Fruit fly (Drosophila melanogaster) whole organism: ENCODE results near the gene Eig71Eh.

Experiments
- CG8478 ChIP-seq: fragments of >200 bp; optimal IDR thresholded peaks from 2 replicates; lab custom pipeline; 2018; ENCODE audit warnings: inconsistent platforms
- Dll ChIP-seq: fragments of >200 bp; optimal IDR thresholded peaks from 2 replicates; lab custom pipeline; 2017
- EcR ChIP-seq, 2 experiments: fragments of >200 bp; optimal IDR thresholded peaks; 2 replicates each; lab custom pipeline; 2017; ENCODE audit warnings: missing biosample characterization in 2 of 2, missing genetic modification characterization in 2 of 2, missing genetic modification reagents in 2 of 2
- pan ChIP-seq: fragments of >200 bp; optimal IDR thresholded peaks from 2 replicates; lab custom pipeline; 2017
- psq ChIP-seq: fragments of >200 bp; optimal IDR thresholded peaks from 2 replicates; lab custom pipeline; 2017
- usp ChIP-seq: fragments of >200 bp; optimal IDR thresholded peaks from 2 replicates; lab custom pipeline; 2017; ENCODE audit warnings: missing biosample characterization, missing genetic modification characterization, mixed read lengths

Eig71Eh gene

dm6 chr3L:15694406-15694805, 35.2 kb upstream of the Eig71Eh start:
- TF ChIP-seq pan (lab: Kevin White, UChicago) (no peak), psq (lab: Kevin White, UChicago) (no peak), usp (GFP tag; lab: Kevin White, UChicago) (no peak), CG8478 (lab: Kevin White, UChicago) (no peak), EcR (GFP tag; optimal IDR thresholded peaks at IDR 0.05; lab: Kevin White, UChicago) (no peak), Dll (lab: Kevin White, UChicago) (no peak)

dm6 chr3L:15692794-15693532, 33.7 kb upstream of the Eig71Eh start:
- TF ChIP-seq psq (lab: Kevin White, UChicago) (no peak), usp (GFP tag; lab: Kevin White, UChicago) (no peak), EcR (GFP tag; optimal IDR thresholded peaks at IDR 0.05; lab: Kevin White, UChicago) (no peak), Dll (lab: Kevin White, UChicago) (no peak), CG8478 (lab: Kevin White, UChicago) (no peak), pan (lab: Kevin White, UChicago) (no peak)

DNA sequence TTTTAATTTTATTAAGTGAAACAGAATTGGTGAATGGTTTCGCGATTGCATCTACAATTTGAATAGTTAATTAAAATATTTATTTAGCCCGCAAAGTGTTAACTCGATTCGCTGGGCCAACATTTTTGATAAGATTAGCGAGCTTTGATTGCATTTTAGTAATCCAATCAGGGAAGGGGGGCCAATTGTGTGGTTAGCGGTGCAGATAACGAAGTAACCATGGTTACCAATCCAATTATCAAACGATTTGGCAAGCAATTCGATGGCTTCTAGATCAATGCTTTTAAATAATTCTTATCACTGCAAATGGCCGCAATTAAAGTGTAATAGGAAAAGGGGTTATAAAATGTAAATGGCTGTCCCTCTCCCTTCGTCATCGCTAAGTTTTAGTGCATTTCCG, 33.1 kb upstream of the Eig71Eh start:
- no peak for TF ChIP-seq psq (lab: Kevin White, UChicago)
- no peak for TF ChIP-seq EcR (GFP tag; optimal IDR thresholded peaks at IDR 0.05; lab: Kevin White, UChicago)
- no peak for TF ChIP-seq usp (GFP tag; lab: Kevin White, UChicago)
- TF ChIP-seq pan (lab: Kevin White, UChicago), result no peak
- TF ChIP-seq Dll (lab: Kevin White, UChicago), result no peak
- no peak for TF ChIP-seq CG8478 (lab: Kevin White, UChicago)

- no peak for TF ChIP-seq usp (GFP tag; lab: Kevin White, UChicago)
These were observed 32.7 kb upstream of the Eig71Eh start, which contains the start of gene CG34451 for dm6 chr3L:15691968-15692367. Gene CG34451 (minus strand): TSS chr3L:15692068.

DNA sequence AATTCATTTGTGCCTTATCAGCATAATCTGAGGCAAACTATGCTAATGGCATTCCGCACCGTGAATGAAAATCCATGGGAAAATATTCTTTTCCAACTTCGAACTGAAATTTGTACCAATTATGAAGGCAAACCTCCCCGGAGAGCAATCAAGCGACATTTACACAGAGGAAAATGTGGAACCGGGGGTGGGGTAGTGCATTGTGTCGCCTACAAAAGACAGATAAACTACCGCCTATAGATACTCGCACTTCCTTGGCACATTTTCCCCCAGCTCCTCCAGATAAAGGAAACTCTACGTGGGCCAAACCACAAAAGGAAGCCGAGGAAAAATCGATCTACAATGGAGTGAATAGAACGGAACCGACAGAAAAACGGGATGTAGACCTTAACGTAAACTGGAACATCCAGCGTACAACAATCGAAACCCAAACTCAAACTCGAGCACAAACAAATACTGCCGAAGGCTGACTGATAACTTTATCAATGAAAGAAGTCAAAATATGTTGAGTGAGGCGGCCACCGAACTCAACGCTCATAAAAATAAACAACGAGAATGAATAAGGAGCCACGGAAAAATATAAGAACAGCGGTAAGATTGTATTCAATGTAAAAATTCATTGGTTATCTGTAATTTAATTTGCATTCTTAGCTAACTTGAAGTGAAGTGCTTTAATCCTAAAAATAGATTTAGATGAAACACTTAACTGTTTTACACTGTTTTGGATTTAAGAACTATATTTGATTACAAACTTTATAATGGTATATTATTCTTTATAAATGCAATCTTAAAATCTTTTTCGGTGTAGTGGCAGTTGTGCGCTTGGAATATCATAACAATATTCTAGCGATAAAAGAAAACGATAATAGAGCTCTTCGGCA, 31.7 kb upstream of the Eig71Eh start:
- peak in 1 of 2 experiments; percentile 22 for TF ChIP-seq EcR (GFP tag; optimal IDR thresholded peaks at IDR 0.05; lab: Kevin White, UChicago)
- TF ChIP-seq Dll (lab: Kevin White, UChicago), result no peak

dm6 chr3L:15689518-15689917, 30.3 kb upstream of the Eig71Eh start:
- no peak for TF ChIP-seq psq (lab: Kevin White, UChicago)
- TF ChIP-seq EcR (GFP tag; optimal IDR thresholded peaks at IDR 0.05; lab: Kevin White, UChicago), result no peak
- no peak for TF ChIP-seq usp (GFP tag; lab: Kevin White, UChicago)
- no peak for TF ChIP-seq CG8478 (lab: Kevin White, UChicago)
- no peak for TF ChIP-seq Dll (lab: Kevin White, UChicago)
- no peak for TF ChIP-seq pan (lab: Kevin White, UChicago)

- TF ChIP-seq EcR (GFP tag; optimal IDR thresholded peaks at IDR 0.05; lab: Kevin White, UChicago) (no peak), psq (lab: Kevin White, UChicago) (no peak), pan (lab: Kevin White, UChicago) (no peak), Dll (lab: Kevin White, UChicago) (no peak)
These were observed 28.6 kb upstream of the Eig71Eh start, which contains the start of gene CG34452 for dm6 chr3L:15687802-15688201. Gene CG34452 (minus strand): TSS chr3L:15687902.

DNA sequence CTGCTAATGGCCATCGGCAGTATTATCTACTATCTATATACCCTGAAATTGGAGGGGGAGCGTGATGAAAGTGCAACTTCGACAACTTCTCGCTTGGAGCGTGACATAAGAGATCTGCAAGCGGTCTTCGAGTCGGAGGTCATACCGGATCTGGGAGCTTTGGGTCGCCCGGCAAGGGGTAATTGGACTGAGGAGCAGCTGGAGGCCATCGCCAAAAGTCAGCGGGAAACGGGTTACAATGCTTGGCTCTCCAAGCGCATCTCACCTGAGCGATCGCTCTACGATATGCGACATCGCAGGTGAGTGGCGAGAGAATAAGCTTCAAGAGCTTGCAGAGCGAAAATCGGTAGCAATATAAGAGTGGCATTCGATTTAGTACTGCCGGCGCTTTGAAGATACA, 24.8 kb upstream of the Eig71Eh start:
- no peak for TF ChIP-seq usp (GFP tag; lab: Kevin White, UChicago)
- TF ChIP-seq pan (lab: Kevin White, UChicago), result no peak
- TF ChIP-seq Dll (lab: Kevin White, UChicago), result no peak
- no peak for TF ChIP-seq psq (lab: Kevin White, UChicago)
- TF ChIP-seq EcR (GFP tag; optimal IDR thresholded peaks at IDR 0.05; lab: Kevin White, UChicago), result no peak
- TF ChIP-seq CG8478 (lab: Kevin White, UChicago), result no peak

DNA sequence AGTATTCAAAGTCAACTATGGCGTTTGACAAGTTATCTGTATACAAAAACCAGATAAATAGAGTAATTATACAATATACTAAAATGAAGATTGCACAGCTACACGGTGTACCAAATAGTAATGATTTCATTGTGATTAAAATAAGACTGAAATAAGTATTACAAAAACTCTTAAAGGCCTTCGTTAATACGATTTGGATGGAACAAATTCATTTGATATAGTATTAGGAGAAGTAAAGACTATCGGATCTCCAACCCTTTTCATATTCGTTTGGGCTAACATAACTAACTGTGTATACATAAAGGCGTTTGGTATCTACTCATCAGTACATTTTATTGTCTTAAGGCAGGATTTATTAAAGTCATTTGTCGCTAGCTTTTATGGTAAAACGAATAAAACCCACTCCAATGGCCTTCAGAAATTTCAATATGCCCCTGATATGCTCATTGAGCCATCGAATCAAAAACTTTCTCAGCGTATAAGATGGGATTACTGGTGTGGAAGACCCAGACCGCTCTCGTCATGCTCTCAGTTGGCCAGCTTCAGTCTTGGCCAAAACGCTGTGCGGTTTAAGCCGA, 24.2 kb upstream of the Eig71Eh start, which contains the start of the genes CG7579 and Pgant8:
Gene CG7579 (minus strand): TSS at position 101 of the 578 bp plus-strand sequence.
Gene Pgant8 (plus strand): TSS at position 528 of the 578 bp plus-strand sequence.
- TF ChIP-seq EcR (GFP tag; optimal IDR thresholded peaks at IDR 0.05; lab: Kevin White, UChicago) (no peak), usp (GFP tag; lab: Kevin White, UChicago) (no peak), psq (lab: Kevin White, UChicago) (no peak), pan (lab: Kevin White, UChicago) (no peak), Dll (lab: Kevin White, UChicago) (no peak), CG8478 (lab: Kevin White, UChicago) (no peak)

dm6 chr3L:15679420-15679819, 20.2 kb upstream of the Eig71Eh start, which contains the start of gene CG7304:
Gene CG7304 (plus strand): TSS chr3L:15679720.
- no peak for TF ChIP-seq pan (lab: Kevin White, UChicago)
- TF ChIP-seq Dll (lab: Kevin White, UChicago), result no peak
- TF ChIP-seq usp (GFP tag; lab: Kevin White, UChicago), result no peak
- no peak for TF ChIP-seq EcR (GFP tag; optimal IDR thresholded peaks at IDR 0.05; lab: Kevin White, UChicago)
- TF ChIP-seq CG8478 (lab: Kevin White, UChicago), result no peak
- no peak for TF ChIP-seq psq (lab: Kevin White, UChicago)

- no peak for TF ChIP-seq CG8478 (lab: Kevin White, UChicago)
- TF ChIP-seq pan (lab: Kevin White, UChicago), result no peak
- no peak for TF ChIP-seq usp (GFP tag; lab: Kevin White, UChicago)
- no peak for TF ChIP-seq psq (lab: Kevin White, UChicago)
- no peak for TF ChIP-seq EcR (GFP tag; optimal IDR thresholded peaks at IDR 0.05; lab: Kevin White, UChicago)
- no peak for TF ChIP-seq Dll (lab: Kevin White, UChicago)
These were observed 19.0 kb upstream of the Eig71Eh start for dm6 chr3L:15678284-15678683.
